Worm (Caenorhabditis elegans) whole organism, L1 larva: Measurements from ENCODE around the gene spc-1.
A peak's percentile ranks its signal among the peaks of the same experiment; 100 is the strongest.

Experiments
- C04F5.9 ChIP-seq: sonication (generic microtip); optimal IDR thresholded peaks from 2 replicates; lab custom pipeline; 2016; ENCODE audit warnings: missing genetic modification characterization, missing compliant biosample characterization
- blmp-1 ChIP-seq: fragments of 150-350 bp; optimal IDR thresholded peaks from 2 replicates; lab custom pipeline; 2014; ENCODE audit warnings: missing biosample characterization, missing genetic modification characterization
- ceh-90 ChIP-seq: sonication (generic microtip); optimal IDR thresholded peaks from 2 replicates; lab custom pipeline; 2016; ENCODE audit warnings: missing genetic modification characterization, missing compliant biosample characterization
- dpl-1 ChIP-seq, 3 experiments: fragments of 150-350 bp in 2 of 3; sonication (generic microtip) in 1 of 3; optimal IDR thresholded peaks; 2 replicates each; lab custom pipeline; 2014 to 2017; ENCODE audit warnings: missing biosample characterization in 3 of 3, missing genetic modification characterization in 3 of 3, missing genetic modification reagents in 3 of 3
- efl-1 ChIP-seq, 4 experiments: fragments of 150-350 bp; optimal IDR thresholded peaks in 3 of 4; peaks in 1 of 4; 1 replicate in 1 of 4; 2 replicates in 3 of 4; lab custom pipeline; 2014; ENCODE audit warnings: missing biosample characterization in 2 of 4, missing genetic modification characterization in 2 of 4, missing genetic modification reagents in 2 of 4
- egl-13 ChIP-seq: sonication (generic microtip); optimal IDR thresholded peaks from 2 replicates; lab custom pipeline; 2016; ENCODE audit warnings: missing genotype, missing genetic modification reagents, missing genetic modification characterization, missing compliant biosample characterization
- egl-27 ChIP-seq, 2 experiments: fragments of 150-350 bp in 1 of 2; sonication (generic microtip); optimal IDR thresholded peaks; 3 replicates each; lab custom pipeline; 2017 to 2018; ENCODE audit warnings: missing biosample characterization in 2 of 2, missing genetic modification characterization in 2 of 2, missing genetic modification reagents in 2 of 2
- elt-2 ChIP-seq: sonication (generic microtip); optimal IDR thresholded peaks from 2 replicates; lab custom pipeline; 2016; ENCODE audit warnings: missing genetic modification characterization, mild to moderate bottlenecking, inconsistent platforms, missing compliant biosample characterization, missing genetic modification reagents
- fkh-8 ChIP-seq: sonication (generic microtip); optimal IDR thresholded peaks from 2 replicates; lab custom pipeline; 2016; ENCODE audit warnings: mild to moderate bottlenecking, missing genetic modification characterization, missing compliant biosample characterization
- jun-1 ChIP-seq: fragments of 150-350 bp; optimal IDR thresholded peaks from 2 replicates; lab custom pipeline; 2014; ENCODE audit warnings: missing biosample characterization, missing genetic modification reagents, missing genetic modification characterization
- lin-14 ChIP-seq: fragments of 200-800 bp; sonication (Bioruptor generic); optimal IDR thresholded peaks from 2 replicates; lab custom pipeline; 2018; ENCODE audit warnings: mild to moderate bottlenecking, missing genetic modification characterization, moderate library complexity, missing compliant biosample characterization
- lin-35 ChIP-seq, 2 experiments: fragments of 150-350 bp; optimal IDR thresholded peaks; 2 replicates each; lab custom pipeline; 2014; ENCODE audit warnings: missing biosample characterization in 2 of 2, missing genetic modification characterization in 2 of 2, missing genetic modification reagents in 2 of 2
- mdl-1 ChIP-seq, 2 experiments: fragments of 150-350 bp; optimal IDR thresholded peaks; 2 replicates each; lab custom pipeline; 2014 to 2017; ENCODE audit warnings: missing biosample characterization in 2 of 2, missing genetic modification characterization in 2 of 2, inconsistent platforms in 1 of 2
- nhr-11 ChIP-seq: fragments of 150-350 bp; optimal IDR thresholded peaks from 2 replicates; lab custom pipeline; 2014; ENCODE audit warnings: missing biosample characterization, missing genetic modification characterization
- nhr-19 ChIP-seq: fragments of 200-800 bp; sonication (Bioruptor generic); conservative IDR thresholded peaks from 2 replicates; pipeline ENCODE4 v1.3.6; 2022; ENCODE audit warnings: missing genetic modification characterization, missing compliant biosample characterization
- nhr-20 ChIP-seq: sonication (generic microtip); optimal IDR thresholded peaks from 2 replicates; lab custom pipeline; 2016; ENCODE audit warnings: mild to moderate bottlenecking, missing genetic modification characterization, missing compliant biosample characterization
- nhr-237 ChIP-seq: fragments of 150-350 bp; optimal IDR thresholded peaks from 2 replicates; lab custom pipeline; 2014; ENCODE audit warnings: missing biosample characterization, missing genetic modification characterization
- nhr-47 ChIP-seq: sonication (generic microtip); optimal IDR thresholded peaks from 2 replicates; lab custom pipeline; 2016; ENCODE audit warnings: mild to moderate bottlenecking, missing genetic modification characterization, moderate library complexity, missing compliant biosample characterization
- nhr-71 ChIP-seq: sonication (generic microtip); optimal IDR thresholded peaks from 2 replicates; lab custom pipeline; 2016; ENCODE audit warnings: mild to moderate bottlenecking, missing genetic modification characterization, moderate library complexity, missing compliant biosample characterization
- nhr-85 ChIP-seq: sonication (generic microtip); peaks from one replicate; lab custom pipeline; 2016; ENCODE audit warnings: missing genetic modification characterization, inconsistent platforms, missing compliant biosample characterization
- pqm-1 ChIP-seq: sonication (generic microtip); optimal IDR thresholded peaks from 3 replicates; lab custom pipeline; 2017; ENCODE audit warnings: missing biosample characterization, missing genetic modification characterization
- rnt-1 ChIP-seq: sonication (generic microtip); optimal IDR thresholded peaks from 2 replicates; lab custom pipeline; 2016; ENCODE audit warnings: mild to moderate bottlenecking, missing genetic modification characterization, moderate library complexity, missing compliant biosample characterization
- skn-1 ChIP-seq: fragments of 150-350 bp; optimal IDR thresholded peaks from 2 replicates; lab custom pipeline; 2014; ENCODE audit warnings: missing biosample characterization, missing genetic modification characterization
- tbx-2 ChIP-seq: sonication (generic microtip); optimal IDR thresholded peaks from 2 replicates; lab custom pipeline; 2016; ENCODE audit warnings: missing genetic modification characterization, missing compliant biosample characterization
- unc-86 ChIP-seq: sonication (generic microtip); optimal IDR thresholded peaks from 2 replicates; lab custom pipeline; 2016; ENCODE audit warnings: missing genetic modification characterization, missing compliant biosample characterization
- unc-98 ChIP-seq: fragments of 200-800 bp; sonication (Bioruptor generic); IDR thresholded peaks from 2 replicates; pipeline ENCODE4 v1.3.6; 2022; ENCODE audit warnings: missing genetic modification characterization, missing compliant biosample characterization
- zag-1 ChIP-seq: fragments of 150-350 bp; optimal IDR thresholded peaks from 2 replicates; lab custom pipeline; 2014; ENCODE audit warnings: missing biosample characterization, missing genetic modification characterization
- zip-4 ChIP-seq: fragments of 200-800 bp; sonication (Bioruptor generic); optimal IDR thresholded peaks from 2 replicates; lab custom pipeline; 2018; ENCODE audit warnings: mild to moderate bottlenecking, missing genetic modification characterization, moderate library complexity, missing compliant biosample characterization

The spc-1 gene

ce11 chrX:3154562-3154961, 27.7 kb upstream of the spc-1 start:
- no peak for TF ChIP-seq lin-35 (GFP tag; optimal IDR thresholded peaks at IDR 0.05; lab: Kevin White, UChicago)
- TF ChIP-seq elt-2 (tag; lab: Kevin White, UChicago), result peak; percentile 48

DNA sequence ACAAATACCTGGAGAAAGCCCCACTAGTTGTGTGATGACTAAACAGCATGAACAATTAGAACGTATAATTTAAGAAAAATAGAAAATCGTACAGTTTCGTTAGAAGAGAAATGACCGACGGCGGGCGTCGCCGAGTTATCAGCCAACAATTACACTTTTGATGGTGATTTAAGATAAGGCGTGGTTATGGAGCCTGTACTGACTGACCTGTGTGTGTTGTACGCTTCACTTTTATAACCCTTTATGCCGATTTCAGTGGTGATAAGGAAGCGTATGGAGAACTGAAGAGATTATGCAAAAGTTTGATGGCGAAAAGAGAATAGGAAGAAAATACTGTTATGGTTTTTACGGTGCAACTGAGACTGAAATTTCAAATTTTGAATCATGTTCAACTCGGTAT, 26.3 kb upstream of the spc-1 start:
- TF ChIP-seq pqm-1 (peak; percentile 12), nhr-11 (tag; lab: Kevin White, UChicago) (no peak), blmp-1 (tag; lab: Kevin White, UChicago) (no peak), rnt-1 (tag; lab: Kevin White, UChicago) (no peak), efl-1 (optimal IDR thresholded peaks at IDR 0.05; lab: Kevin White, UChicago) (no peak), efl-1 (GFP tag; optimal IDR thresholded peaks at IDR 0.05 in 1 of 2; lab: Kevin White, UChicago) (peak in 1 of 2 experiments; percentile 49), dpl-1 (GFP tag; optimal IDR thresholded peaks at IDR 0.05; lab: Kevin White, UChicago) (no peak), nhr-20 (tag; lab: Kevin White, UChicago) (peak; percentile 25), ceh-90 (no peak), jun-1 (peak; percentile 29), elt-2 (tag; lab: Kevin White, UChicago) (peak; percentile 96), nhr-71 (peak; percentile 42), mdl-1 (tag; optimal IDR thresholded peaks at IDR 0.05; lab: Kevin White, UChicago) (no peak), lin-14 (peak; percentile 21), lin-35 (GFP tag; optimal IDR thresholded peaks at IDR 0.05; lab: Kevin White, UChicago) (peak in 1 of 2 experiments; percentile 36), egl-27 (tag; optimal IDR thresholded peaks at IDR 0.05; lab: Kevin White, UChicago) (no peak)

ce11 chrX:3152361-3152760, 25.5 kb upstream of the spc-1 start, which contains the start of gene bbln-1:
TSS of gene bbln-1 (minus strand) at chrX:3152461.
- TF ChIP-seq nhr-237 (tag; lab: Kevin White, UChicago) (no peak), unc-86 (peak; percentile 37), C04F5.9 (tag; lab: Kevin White, UChicago) (no peak), unc-98 (GFP tag; lab: Robert Waterston, UW) (no peak)

- TF ChIP-seq fkh-8 (peak; percentile 16), nhr-19 (GFP tag; lab: Robert Waterston, UW) (no peak)
Observed at ce11 chrX:3145265-3145664, 18.4 kb upstream of the spc-1 start, which contains the start of gene C15C7.4. TSS of gene C15C7.4 (plus strand) at chrX:3145565.

DNA sequence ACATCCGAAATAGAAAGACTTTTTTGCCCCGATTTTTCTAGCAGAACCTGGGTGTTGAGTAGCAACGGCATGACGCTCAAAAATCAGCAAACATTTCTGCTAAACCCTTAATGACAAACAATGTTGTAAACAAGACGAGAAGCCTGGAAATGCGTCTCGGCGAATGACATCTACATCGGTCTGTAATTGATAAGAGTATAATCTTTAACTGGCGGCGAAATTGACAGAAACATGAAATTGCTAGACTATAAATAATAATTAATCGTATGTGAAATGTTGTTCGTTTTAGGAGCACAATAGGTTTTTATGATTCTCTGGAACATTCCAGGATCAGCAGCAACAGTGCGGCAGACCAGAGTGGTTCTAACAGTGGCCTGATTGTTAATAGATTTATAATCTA, 14.8 kb upstream of the spc-1 start:
- peak; percentile 67 for TF ChIP-seq elt-2 (tag; lab: Kevin White, UChicago)
- no peak for TF ChIP-seq skn-1 (tag; lab: Kevin White, UChicago)
- TF ChIP-seq, all 84 proteins: peak for 1

DNA sequence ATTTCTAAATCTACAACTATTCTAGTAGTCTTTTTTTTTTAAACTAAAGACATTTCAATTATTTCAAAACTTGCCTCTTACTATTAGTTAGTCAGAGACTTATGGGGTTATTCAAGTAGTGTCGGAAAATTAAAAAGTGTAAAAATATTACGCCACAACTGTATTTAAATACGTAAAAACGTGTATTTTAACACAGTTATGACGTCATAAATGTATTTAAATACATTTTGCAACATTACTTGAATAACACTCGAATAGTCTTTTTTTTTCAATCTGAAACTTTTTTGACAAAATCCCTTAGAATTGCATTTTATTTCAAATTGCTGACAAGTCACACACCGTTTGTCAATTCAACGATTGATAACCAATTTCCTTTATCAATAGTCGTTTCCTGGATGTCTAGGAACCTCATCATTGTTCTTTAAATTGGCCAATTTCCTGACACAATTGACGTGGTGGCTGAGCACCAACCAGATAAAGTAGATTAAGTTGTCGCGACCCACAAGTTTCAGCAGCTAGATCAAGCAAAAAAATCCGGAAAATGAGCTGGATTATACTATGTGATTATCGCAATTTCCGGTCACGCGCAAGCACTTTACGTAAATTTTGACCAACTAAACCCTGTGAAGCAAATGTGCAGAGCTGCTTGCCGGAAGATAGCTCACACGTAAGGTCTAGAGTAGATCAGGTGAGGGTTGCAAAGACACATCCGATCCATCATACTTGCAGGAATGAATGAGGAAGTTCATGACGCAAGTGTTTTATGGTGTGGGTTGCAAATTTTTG, 12.8 kb upstream of the spc-1 start:
- TF ChIP-seq nhr-47 (tag; lab: Kevin White, UChicago), result peak; percentile 48
- peak; percentile 72 for TF ChIP-seq egl-13 (tag; lab: Kevin White, UChicago)
- TF ChIP-seq zip-4 (GFP tag; lab: Kevin White, UChicago), result no peak
- no peak for TF ChIP-seq tbx-2 (tag; lab: Kevin White, UChicago)
- TF ChIP-seq fkh-8, result peak; percentile 58

DNA sequence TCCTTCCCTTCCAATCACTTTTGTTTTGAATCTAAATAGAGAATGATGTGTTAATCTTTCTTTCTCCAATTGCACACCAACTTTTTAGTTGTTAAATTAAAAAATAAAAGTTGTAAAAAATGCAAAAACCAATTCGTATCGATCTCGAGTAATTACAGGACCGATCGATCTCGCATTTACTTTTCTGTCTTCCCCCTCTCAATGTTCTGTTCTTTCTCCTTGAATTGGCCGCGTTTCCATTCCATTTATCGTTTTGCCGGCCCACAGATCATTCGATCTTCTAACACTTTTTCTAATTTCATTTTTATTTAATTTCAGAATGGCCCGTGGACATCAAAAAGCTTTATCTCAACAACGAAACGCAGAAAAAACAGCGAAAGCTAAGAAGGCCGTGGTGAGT, 8.3 kb upstream of the spc-1 start, which contains the start of gene K10B3.1:
TSS of gene K10B3.1 (plus strand) at position 301 of the 400 bp plus-strand sequence.
- peak; percentile 32 for TF ChIP-seq blmp-1 (tag; lab: Kevin White, UChicago)
- peak; percentile 14 for TF ChIP-seq nhr-85 (tag; lab: Kevin White, UChicago)
- TF ChIP-seq zag-1, result no peak
- TF ChIP-seq, all 84 proteins: peak for 2
